Fruit fly (Drosophila melanogaster): ENCODE data around the gene EloA.

The EloA gene

dm6 chr3R:23302178-23302577 is 50.8 kb downstream of the EloA start:
- no peak for TF ChIP-seq gcm2 (GFP tag; optimal IDR thresholded peaks at IDR 0.05)
- no peak for TF ChIP-seq corto (GFP tag; optimal IDR thresholded peaks at IDR 0.05)
- peak; percentile 37 for TF ChIP-seq CG15601 (tag; optimal IDR thresholded peaks at IDR 0.05)
- TF ChIP-seq kni (GFP tag; optimal IDR thresholded peaks at IDR 0.05), result peak; percentile 12
- no peak for TF ChIP-seq Fer1 (GFP tag; optimal IDR thresholded peaks at IDR 0.05)
- peak; percentile 19; the same call in 1 of the 2 replicates for TF ChIP-seq CG4360 (GFP tag; IDR thresholded peaks at IDR 0.05)
- TF ChIP-seq CG8281 (tag; optimal IDR thresholded peaks at IDR 0.05), result no peak
- TF ChIP-seq CG2875 (GFP tag; optimal IDR thresholded peaks at IDR 0.05), result peak; percentile 18
- no peak for TF ChIP-seq seq (GFP tag; IDR thresholded peaks at IDR 0.05)
- TF ChIP-seq lbe (GFP tag; optimal IDR thresholded peaks at IDR 0.05), result no peak
- TF ChIP-seq CG11247 (GFP tag; IDR thresholded peaks at IDR 0.05), result no peak
- TF ChIP-seq peb (GFP tag; IDR thresholded peaks at IDR 0.05), result no peak
- no peak for TF ChIP-seq onecut (GFP tag; IDR thresholded peaks at IDR 0.05)
- TF ChIP-seq Nf-YB (GFP tag; optimal IDR thresholded peaks at IDR 0.05), result peak; percentile 2
- peak; percentile 30 for TF ChIP-seq sqz (GFP tag; optimal IDR thresholded peaks at IDR 0.05)
- peak; percentile 3 for TF ChIP-seq CG4707 (GFP tag; optimal IDR thresholded peaks at IDR 0.05)
- peak; percentile 1 for TF ChIP-seq bab2 (GFP tag; optimal IDR thresholded peaks at IDR 0.05)
- TF ChIP-seq Dfd (GFP tag; optimal IDR thresholded peaks at IDR 0.05), result no peak
- TF ChIP-seq Xrp1 (GFP tag; IDR thresholded peaks at IDR 0.05), result peak; percentile 50
- no peak for TF ChIP-seq CG17912 (GFP tag; optimal IDR thresholded peaks at IDR 0.05)
- no peak for TF ChIP-seq jigr1 (GFP tag; IDR thresholded peaks at IDR 0.05)
- no peak for TF ChIP-seq jing (GFP tag; optimal IDR thresholded peaks at IDR 0.05)
- peak; percentile 9 for TF ChIP-seq CG15696 (tag; optimal IDR thresholded peaks at IDR 0.05)
- no peak for TF ChIP-seq YL-1 (GFP tag; optimal IDR thresholded peaks at IDR 0.05)
- TF ChIP-seq disco-r (GFP tag; optimal IDR thresholded peaks at IDR 0.05), result no peak
- TF ChIP-seq vvl (GFP tag; IDR thresholded peaks at IDR 0.05), result no peak
- TF ChIP-seq CG2678 (tag; optimal IDR thresholded peaks at IDR 0.05), result peak; percentile 4
- peak; percentile 20 for TF ChIP-seq CG18262 (tag; optimal IDR thresholded peaks at IDR 0.05)
- TF ChIP-seq Usf (GFP tag; optimal IDR thresholded peaks at IDR 0.05), result no peak
- TF ChIP-seq CG30403 (GFP tag; optimal IDR thresholded peaks at IDR 0.05), result no peak
- TF ChIP-seq fd102C (GFP tag; optimal IDR thresholded peaks at IDR 0.05), result peak; percentile 38
- TF ChIP-seq CG10979 (tag; optimal IDR thresholded peaks at IDR 0.05), result no peak
- peak; percentile 37 for TF ChIP-seq ATbp (GFP tag; optimal IDR thresholded peaks at IDR 0.05)
- TF ChIP-seq lov (optimal IDR thresholded peaks at IDR 0.05), result no peak
- TF ChIP-seq lov (GFP tag; IDR thresholded peaks at IDR 0.05), result 0 out of 3 replicates have a peak, but pooled peaks have one; percentile 18
- TF ChIP-seq nmo (GFP tag; optimal IDR thresholded peaks at IDR 0.05), result no peak
- TF ChIP-seq Asciz (GFP tag; optimal IDR thresholded peaks at IDR 0.05), result peak; percentile 38
- TF ChIP-seq CG10462 (GFP tag; optimal IDR thresholded peaks at IDR 0.05), result no peak
- TF ChIP-seq CG17612 (GFP tag; IDR thresholded peaks at IDR 0.05), result no peak
- TF ChIP-seq CG2202 (tag; optimal IDR thresholded peaks at IDR 0.05), result peak; percentile 17
- TF ChIP-seq CG15479 (GFP tag; optimal IDR thresholded peaks at IDR 0.05), result no peak
- TF ChIP-seq chn (GFP tag; optimal IDR thresholded peaks at IDR 0.05), result no peak
- no peak for TF ChIP-seq crc (GFP tag; optimal IDR thresholded peaks at IDR 0.05)
- TF ChIP-seq CG1832 (GFP tag; optimal IDR thresholded peaks at IDR 0.05), result no peak
- TF ChIP-seq CG14050 (GFP tag; IDR thresholded peaks at IDR 0.05), result no peak
- TF ChIP-seq CG1647 (GFP tag; optimal IDR thresholded peaks at IDR 0.05), result no peak
- TF ChIP-seq CG12104 (GFP tag; optimal IDR thresholded peaks at IDR 0.05), result no peak
- TF ChIP-seq gt (GFP tag; IDR thresholded peaks at IDR 0.05), result no peak
- TF ChIP-seq CG13624 (GFP tag; optimal IDR thresholded peaks at IDR 0.05), result no peak
- no peak for TF ChIP-seq Ssrp (tag; optimal IDR thresholded peaks at IDR 0.05)
- peak; percentile 1 for TF ChIP-seq oc (tag; optimal IDR thresholded peaks at IDR 0.05)
- TF ChIP-seq CG10209 (GFP tag; optimal IDR thresholded peaks at IDR 0.05), result peak; percentile 4
